Fruit fly (Drosophila melanogaster): ENCODE measurements around the gene Cbp80.

Gene Cbp80

DNA sequence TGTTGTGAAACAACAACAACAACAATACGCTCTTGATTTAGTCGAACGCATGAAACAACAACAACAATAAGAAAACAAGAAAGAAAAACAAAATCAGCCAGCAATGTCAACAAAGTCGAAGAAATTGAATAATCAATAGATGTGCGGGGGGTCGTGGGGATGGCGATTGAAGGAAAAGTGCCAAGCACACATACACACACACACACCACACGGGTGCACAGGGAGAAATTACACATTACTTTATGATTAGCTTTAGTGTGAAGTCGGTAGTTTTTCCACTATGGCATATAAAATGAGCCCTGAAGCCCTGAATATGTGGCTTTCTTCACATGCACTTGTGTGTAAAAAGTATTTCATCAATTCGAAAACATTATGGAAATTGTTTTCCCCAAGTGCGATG, 43.1 kb downstream of the Cbp80 start (continued):
- TF ChIP-seq CG15514 (GFP tag; optimal IDR thresholded peaks at IDR 0.05): peak; percentile 5
- TF ChIP-seq Hr51 (GFP tag; optimal IDR thresholded peaks at IDR 0.05): no peak
- peak in 1 of 2 experiments; percentile 10 for TF ChIP-seq bsh (GFP tag; optimal IDR thresholded peaks at IDR 0.05)
- no peak for TF ChIP-seq Kr (GFP tag; optimal IDR thresholded peaks at IDR 0.05)
- TF ChIP-seq CG16863 (GFP tag; optimal IDR thresholded peaks at IDR 0.05): no peak
- TF ChIP-seq dysf (GFP tag; IDR thresholded peaks at IDR 0.05): peak; percentile 38; the same call in 1 of the 3 replicates
- TF ChIP-seq salm (tag; optimal IDR thresholded peaks at IDR 0.05): no peak
- no peak for TF ChIP-seq CG12104 (GFP tag; optimal IDR thresholded peaks at IDR 0.05)
- peak; percentile 28 for TF ChIP-seq gem (tag; optimal IDR thresholded peaks at IDR 0.05)
- peak; percentile 10 for TF ChIP-seq mam (GFP tag; optimal IDR thresholded peaks at IDR 0.05)
- TF ChIP-seq CG18599 (GFP tag; optimal IDR thresholded peaks at IDR 0.05): peak; percentile 41

DNA sequence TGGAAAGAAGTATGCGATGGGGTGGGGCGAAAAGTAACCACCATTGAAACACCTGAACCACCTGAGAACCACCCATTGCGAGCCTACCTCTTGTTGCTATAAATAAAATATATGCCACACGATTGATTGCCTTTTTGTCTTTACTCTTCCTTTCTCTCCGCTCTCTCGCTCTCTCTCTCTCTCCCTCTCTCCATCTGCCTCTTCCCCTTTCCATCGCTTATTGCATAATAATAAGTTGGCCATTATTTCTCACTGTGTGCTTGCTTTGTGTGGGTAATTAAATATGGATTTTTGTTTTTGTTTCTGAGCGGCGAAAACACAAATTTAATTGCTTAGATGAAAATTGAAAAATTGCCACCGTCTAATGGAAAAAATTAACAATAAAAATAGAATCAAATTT, 44.3 kb downstream of the Cbp80 start:
- TF ChIP-seq slp2 (GFP tag; optimal IDR thresholded peaks at IDR 0.05): no peak
- peak; percentile 31 for TF ChIP-seq Ets65A (GFP tag)
- no peak for TF ChIP-seq ac (GFP tag; optimal IDR thresholded peaks at IDR 0.05)
- TF ChIP-seq Pdp1 (GFP tag; optimal IDR thresholded peaks at IDR 0.05): peak in 1 of 2 experiments; percentile 81
- peak; percentile 60 to 67 for TF ChIP-seq Trl (optimal IDR thresholded peaks at IDR 0.05)
- no peak for TF ChIP-seq Trl (GFP tag; optimal IDR thresholded peaks at IDR 0.05)
- no peak for TF ChIP-seq al (GFP tag; IDR thresholded peaks at IDR 0.05)

DNA sequence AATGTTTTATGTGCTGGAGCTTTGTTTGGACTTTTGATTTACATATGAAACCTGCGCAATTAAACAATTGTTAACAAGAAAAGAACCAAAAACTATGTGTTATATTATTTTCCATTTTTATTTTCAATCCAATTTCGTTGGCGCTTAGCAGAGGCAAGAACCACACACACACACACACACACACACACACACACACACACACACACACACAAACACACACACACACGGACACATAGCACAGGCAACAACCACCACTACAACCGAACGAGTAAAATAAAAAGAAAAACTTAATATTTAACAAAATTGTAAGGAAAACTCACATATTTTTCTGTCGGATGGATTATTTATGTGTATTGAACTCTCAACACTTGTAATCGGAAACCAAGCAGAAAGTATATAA, 49.6 kb downstream of the Cbp80 start:
- no peak for TF ChIP-seq Dip2 (GFP tag; IDR thresholded peaks at IDR 0.05)
- TF ChIP-seq CG11560 (tag; IDR thresholded peaks at IDR 0.05): no peak
- TF ChIP-seq CTCF (GFP tag; optimal IDR thresholded peaks at IDR 0.05): no peak
- TF ChIP-seq GATAe (GFP tag; conservative IDR thresholded peaks at IDR 0.05): no peak
- TF ChIP-seq nau (GFP tag; optimal IDR thresholded peaks at IDR 0.05): no peak
- no peak for TF ChIP-seq crc (GFP tag; optimal IDR thresholded peaks at IDR 0.05)
- TF ChIP-seq CG18619 (GFP tag; optimal IDR thresholded peaks at IDR 0.05): no peak
- TF ChIP-seq luna (GFP tag; optimal IDR thresholded peaks at IDR 0.05): no peak
- TF ChIP-seq pita (GFP tag; optimal IDR thresholded peaks at IDR 0.05): peak; percentile 9
- TF ChIP-seq slp2 (GFP tag; optimal IDR thresholded peaks at IDR 0.05): no peak
- TF ChIP-seq Vsx1 (GFP tag; optimal IDR thresholded peaks at IDR 0.05): no peak
- TF ChIP-seq B-H2 (GFP tag; optimal IDR thresholded peaks at IDR 0.05): no peak
- no peak for TF ChIP-seq Dip3 (GFP tag; optimal IDR thresholded peaks at IDR 0.05)
- no peak for TF ChIP-seq sc (optimal IDR thresholded peaks at IDR 0.05)
- no peak for TF ChIP-seq sc (GFP tag; optimal IDR thresholded peaks at IDR 0.05)
- TF ChIP-seq CG11695 (GFP tag; IDR thresholded peaks at IDR 0.05): no peak
- TF ChIP-seq CG33213 (GFP tag; optimal IDR thresholded peaks at IDR 0.05): no peak
- no peak for TF ChIP-seq B-H1 (GFP tag; IDR thresholded peaks at IDR 0.05)
- TF ChIP-seq Dfd (GFP tag; optimal IDR thresholded peaks at IDR 0.05): peak in 1 of 2 experiments; percentile 64
- no peak for TF ChIP-seq Jarid2 (GFP tag; optimal IDR thresholded peaks at IDR 0.05)
- no peak for TF ChIP-seq Gug (GFP tag; IDR thresholded peaks at IDR 0.05)
- TF ChIP-seq CG14441 (GFP tag; IDR thresholded peaks at IDR 0.05): no peak
- TF ChIP-seq sqz (GFP tag; optimal IDR thresholded peaks at IDR 0.05): no peak
- no peak for TF ChIP-seq Hr39 (optimal IDR thresholded peaks at IDR 0.05)
- no peak for TF ChIP-seq CG4404 (GFP tag; IDR thresholded peaks at IDR 0.05)
- TF ChIP-seq knrl (GFP tag; IDR thresholded peaks at IDR 0.05; ENCODE audit: partially characterized antibody): no peak
- TF ChIP-seq cg (GFP tag; optimal IDR thresholded peaks at IDR 0.05): peak; percentile 69
- no peak for TF ChIP-seq Mrtf (GFP tag; IDR thresholded peaks at IDR 0.05)
- TF ChIP-seq CG32767 (GFP tag; IDR thresholded peaks at IDR 0.05): 0 out of 2 replicates have a peak, but pooled peaks have one; percentile 13
- TF ChIP-seq gro (GFP tag; optimal IDR thresholded peaks at IDR 0.05): no peak
- no peak for TF ChIP-seq CG10543 (GFP tag; optimal IDR thresholded peaks at IDR 0.05)
- no peak for TF ChIP-seq CG1832 (GFP tag; optimal IDR thresholded peaks at IDR 0.05)
- TF ChIP-seq CG15073 (GFP tag; optimal IDR thresholded peaks at IDR 0.05): no peak
- no peak for TF ChIP-seq CG13296 (GFP tag; optimal IDR thresholded peaks at IDR 0.05)
